Fruit fly (Drosophila melanogaster) whole organism, embryonic: ENCODE measurements around the gene Hgsnat.

ENCODE experiments used
- Atf3 ChIP-seq: fragments of 200-800 bp; sonication (Bioruptor generic); optimal IDR thresholded peaks from 3 replicates; lab custom pipeline; 2016; ENCODE audit warnings: missing biosample characterization, missing genetic modification characterization
- Blimp-1 ChIP-seq: fragments of 200-800 bp; sonication (Bioruptor generic); optimal IDR thresholded peaks from 3 replicates; lab custom pipeline; 2018; ENCODE audit warnings: missing biosample characterization, missing genetic modification characterization, mild to moderate bottlenecking, moderate library complexity, missing genetic modification reagents
- CG10209 ChIP-seq: fragments of 200-800 bp; sonication (Bioruptor generic); optimal IDR thresholded peaks from 3 replicates; lab custom pipeline; 2017; ENCODE audit warnings: missing biosample characterization, mild to moderate bottlenecking, missing genetic modification characterization, missing genetic modification reagents
- CG12769 ChIP-seq: fragments of 200-800 bp; sonication (Bioruptor generic); optimal IDR thresholded peaks from 2 replicates; lab custom pipeline; 2019; ENCODE audit warnings: missing biosample characterization, mild to moderate bottlenecking, missing genetic modification characterization, moderate library complexity
- CG15479 ChIP-seq: fragments of 200-800 bp; sonication (Bioruptor generic); optimal IDR thresholded peaks from 3 replicates; lab custom pipeline; 2019; ENCODE audit warnings: missing biosample characterization, mild to moderate bottlenecking, missing genetic modification characterization, moderate library complexity
- CG15696 ChIP-seq: fragments of 200-800 bp; sonication (Bioruptor generic); optimal IDR thresholded peaks from 2 replicates; lab custom pipeline; 2019; ENCODE audit warnings: missing biosample characterization, mild to moderate bottlenecking, missing genetic modification characterization, moderate library complexity
- CG1792 ChIP-seq: fragments of 200-800 bp; sonication (Bioruptor generic); optimal IDR thresholded peaks from 2 replicates; lab custom pipeline; 2016; ENCODE audit warnings: missing biosample characterization, missing genetic modification characterization
- CG32767 ChIP-seq: fragments of 200-800 bp; sonication (Bioruptor generic); IDR thresholded peaks from 2 replicates; pipeline ENCODE4 v1.3.6; 2022; ENCODE audit warnings: missing biosample characterization, missing genetic modification characterization
- CG34376 ChIP-seq: fragments of 200-800 bp; sonication (Bioruptor generic); optimal IDR thresholded peaks from 2 replicates; lab custom pipeline; 2018; ENCODE audit warnings: missing biosample characterization, mild to moderate bottlenecking, missing genetic modification characterization
- CG6254 ChIP-seq: fragments of 200-800 bp; sonication (Bioruptor generic); optimal IDR thresholded peaks from 3 replicates; lab custom pipeline; 2017; ENCODE audit warnings: mild to moderate bottlenecking, missing biosample characterization, missing genetic modification reagents, missing genetic modification characterization
- CG6854 ChIP-seq: fragments of 200-800 bp; sonication (Bioruptor generic); optimal IDR thresholded peaks from 3 replicates; lab custom pipeline; 2017; ENCODE audit warnings: missing biosample characterization, mild to moderate bottlenecking, missing genetic modification characterization
- CG7271 ChIP-seq: fragments of 200-800 bp; sonication (Bioruptor generic); optimal IDR thresholded peaks from 2 replicates; lab custom pipeline; 2018; ENCODE audit warnings: missing biosample characterization, mild to moderate bottlenecking, missing genetic modification characterization, moderate library complexity
- CG9797 ChIP-seq: fragments of 200-800 bp; sonication (Bioruptor generic); optimal IDR thresholded peaks from 3 replicates; lab custom pipeline; 2018; ENCODE audit warnings: missing biosample characterization, mild to moderate bottlenecking, missing genetic modification characterization
- CG9876 ChIP-seq: fragments of 200-800 bp; sonication (Bioruptor generic); optimal IDR thresholded peaks from 2 replicates; lab custom pipeline; 2016; ENCODE audit warnings: missing biosample characterization, missing genetic modification characterization
- CG9932 ChIP-seq: fragments of 200-800 bp; sonication (Bioruptor generic); IDR thresholded peaks from 2 replicates; pipeline ENCODE4 v1.3.6; 2022; ENCODE audit warnings: missing biosample characterization, missing genetic modification characterization
- CrebB ChIP-seq: fragments of 200-800 bp; sonication (Bioruptor generic); optimal IDR thresholded peaks from 3 replicates; lab custom pipeline; 2018; ENCODE audit warnings: missing biosample characterization, mild to moderate bottlenecking, missing genetic modification characterization
- HLH4C ChIP-seq: fragments of 200-800 bp; sonication (Bioruptor generic); IDR thresholded peaks from 3 replicates; pipeline ENCODE4 v1.3.6; 2022; ENCODE audit warnings: missing biosample characterization, missing genetic modification characterization; ENCODE audit not compliant: partially characterized antibody
- HLH54F ChIP-seq: fragments of 200-800 bp; sonication (Bioruptor generic); optimal IDR thresholded peaks from 3 replicates; lab custom pipeline; 2016; ENCODE audit warnings: missing biosample characterization, missing genetic modification characterization
- Hmx ChIP-seq: fragments of 200-800 bp; sonication (Bioruptor generic); optimal IDR thresholded peaks from 2 replicates; lab custom pipeline; 2016; ENCODE audit warnings: missing biosample characterization, missing genetic modification characterization
- MESR4 ChIP-seq: fragments of 200-800 bp; sonication (Bioruptor generic); optimal IDR thresholded peaks from 2 replicates; lab custom pipeline; 2018; ENCODE audit warnings: missing biosample characterization, mild to moderate bottlenecking, missing genetic modification characterization, moderate library complexity
- MTF-1 ChIP-seq: fragments of 200-800 bp; sonication (Bioruptor generic); optimal IDR thresholded peaks from 2 replicates; lab custom pipeline; 2018; ENCODE audit warnings: missing biosample characterization, mild to moderate bottlenecking, missing genetic modification characterization, borderline replicate concordance
- Sry-δ ChIP-seq: fragments of 200-800 bp; sonication (Bioruptor generic); optimal IDR thresholded peaks from 2 replicates; lab custom pipeline; 2016; ENCODE audit warnings: missing biosample characterization, missing genetic modification characterization
- Vsx1 ChIP-seq: fragments of 200-800 bp; sonication (Bioruptor generic); optimal IDR thresholded peaks from 2 replicates; lab custom pipeline; 2017; ENCODE audit warnings: missing biosample characterization, mild to moderate bottlenecking, missing genetic modification characterization, missing genetic modification reagents
- Xbp1 ChIP-seq: fragments of 200-800 bp; sonication (Bioruptor generic); optimal IDR thresholded peaks from 3 replicates; lab custom pipeline; 2016; ENCODE audit warnings: missing biosample characterization, mild to moderate bottlenecking, missing genetic modification characterization
- al ChIP-seq: fragments of 200-800 bp; sonication (Bioruptor generic); IDR thresholded peaks from 2 replicates; pipeline ENCODE4 v1.3.6; 2022; ENCODE audit warnings: missing biosample characterization, missing genetic modification characterization
- ato ChIP-seq: fragments of 200-800 bp; sonication (Bioruptor generic); IDR thresholded peaks from 2 replicates; pipeline ENCODE4 v1.3.6; 2022; ENCODE audit warnings: missing biosample characterization, missing genetic modification characterization; ENCODE audit not compliant: partially characterized antibody
- cg ChIP-seq: fragments of 200-800 bp; sonication (Bioruptor generic); optimal IDR thresholded peaks from 3 replicates; lab custom pipeline; 2019; ENCODE audit warnings: missing biosample characterization, mild to moderate bottlenecking, missing genetic modification characterization, moderate library complexity
- chif ChIP-seq, 2 experiments: fragments of 200-800 bp; sonication (Bioruptor generic); optimal IDR thresholded peaks; 3 replicates each; lab custom pipeline; 2016; ENCODE audit warnings: missing biosample characterization in 2 of 2, missing genetic modification characterization in 2 of 2
- chinmo ChIP-seq: fragments of 200-800 bp; sonication (Bioruptor generic); IDR thresholded peaks from 4 replicates; pipeline ENCODE4 v1.3.6; 2022; ENCODE audit warnings: missing biosample characterization, missing genetic modification characterization; ENCODE audit not compliant: partially characterized antibody
- crp ChIP-seq, 2 experiments: fragments of 200-800 bp; sonication (Bioruptor generic); optimal IDR thresholded peaks; 2 replicates in 1 of 2; 3 replicates in 1 of 2; lab custom pipeline; 2017; ENCODE audit warnings: missing biosample characterization in 2 of 2, missing genetic modification characterization in 2 of 2, mild to moderate bottlenecking in 1 of 2, moderate library complexity in 1 of 2
- dimm ChIP-seq: fragments of 200-800 bp; sonication (Bioruptor generic); IDR thresholded peaks from 2 replicates; pipeline ENCODE4 v1.3.6; 2022; ENCODE audit warnings: missing biosample characterization, missing genetic modification characterization
- grau ChIP-seq: fragments of 200-800 bp; optimal IDR thresholded peaks from 3 replicates; lab custom pipeline; 2019; ENCODE audit warnings: missing biosample characterization, mild to moderate bottlenecking, missing genetic modification characterization, moderate library complexity
- grn ChIP-seq: fragments of 200-800 bp; sonication (Bioruptor generic); optimal IDR thresholded peaks from 3 replicates; lab custom pipeline; 2017; ENCODE audit warnings: missing biosample characterization, missing genetic modification characterization
- lab ChIP-seq: fragments of 200-800 bp; sonication (Bioruptor generic); optimal IDR thresholded peaks from 3 replicates; lab custom pipeline; 2017; ENCODE audit warnings: missing biosample characterization, missing genetic modification characterization, mild to moderate bottlenecking, moderate library complexity, missing genetic modification reagents
- lilli ChIP-seq: fragments of 200-800 bp; sonication (Bioruptor generic); optimal IDR thresholded peaks from 3 replicates; lab custom pipeline; 2016; ENCODE audit warnings: missing biosample characterization, missing genetic modification characterization
- lola ChIP-seq, 3 experiments: fragments of >200 bp in 2 of 3; fragments of 200-800 bp in 1 of 3; sonication (Bioruptor generic) in 1 of 3; optimal IDR thresholded peaks; 2 replicates each; lab custom pipeline; 2017 to 2019; ENCODE audit warnings: missing biosample characterization in 3 of 3, missing genetic modification characterization in 3 of 3, mild to moderate bottlenecking in 1 of 3, moderate library complexity in 1 of 3
- nerfin-2 ChIP-seq: fragments of 200-800 bp; sonication (Bioruptor generic); IDR thresholded peaks from 2 replicates; pipeline ENCODE4 v1.3.6; 2022; ENCODE audit warnings: missing biosample characterization, missing genetic modification characterization; ENCODE audit not compliant: partially characterized antibody
- pan ChIP-seq, 4 experiments: fragments of >200 bp in 3 of 4; fragments of 200-800 bp in 1 of 4; sonication (Bioruptor generic) in 1 of 4; optimal IDR thresholded peaks in 3 of 4; IDR thresholded peaks in 1 of 4; 2 replicates each; pipeline versions ENCODE4 v1.3.6 to Lab custom; 2017 to 2022; ENCODE audit warnings: missing biosample characterization in 2 of 4, missing genetic modification characterization in 2 of 4, mixed read lengths in 1 of 4
- peb ChIP-seq: fragments of 200-800 bp; sonication (Bioruptor generic); IDR thresholded peaks from 2 replicates; pipeline ENCODE4 v1.3.6; 2022; ENCODE audit warnings: missing biosample characterization, missing genetic modification characterization
- pita ChIP-seq: fragments of 200-800 bp; sonication (Bioruptor generic); optimal IDR thresholded peaks from 2 replicates; lab custom pipeline; 2017; ENCODE audit warnings: missing biosample characterization, mild to moderate bottlenecking, missing genetic modification characterization
- pum ChIP-seq: fragments of 200-800 bp; sonication (Bioruptor generic); optimal IDR thresholded peaks from 2 replicates; lab custom pipeline; 2016; ENCODE audit warnings: missing biosample characterization, missing genetic modification characterization
- schlank ChIP-seq: fragments of 200-800 bp; sonication (Bioruptor generic); optimal IDR thresholded peaks from 2 replicates; lab custom pipeline; 2018; ENCODE audit warnings: missing biosample characterization, mild to moderate bottlenecking, missing genetic modification characterization
- so ChIP-seq: fragments of 200-800 bp; sonication (Bioruptor generic); IDR thresholded peaks from 3 replicates; pipeline ENCODE4 v1.3.6; 2022; ENCODE audit warnings: missing biosample characterization, missing genetic modification characterization
- stc ChIP-seq: fragments of 200-800 bp; sonication (Bioruptor generic); IDR thresholded peaks from 2 replicates; pipeline ENCODE4 v1.3.6; 2022; ENCODE audit warnings: missing biosample characterization, missing genetic modification characterization
- tgo ChIP-seq: fragments of 200-800 bp; sonication (Bioruptor generic); IDR thresholded peaks from 3 replicates; pipeline ENCODE4 v1.3.6; 2022; ENCODE audit warnings: missing biosample characterization, missing genetic modification characterization
- tna ChIP-seq: fragments of 200-800 bp; sonication (Bioruptor generic); IDR thresholded peaks from 2 replicates; pipeline ENCODE4 v1.3.6; 2022; ENCODE audit warnings: missing biosample characterization, missing genetic modification characterization; ENCODE audit not compliant: partially characterized antibody
- yki ChIP-seq: fragments of >200 bp; optimal IDR thresholded peaks from 3 replicates; lab custom pipeline; 2018

Gene Hgsnat

DNA sequence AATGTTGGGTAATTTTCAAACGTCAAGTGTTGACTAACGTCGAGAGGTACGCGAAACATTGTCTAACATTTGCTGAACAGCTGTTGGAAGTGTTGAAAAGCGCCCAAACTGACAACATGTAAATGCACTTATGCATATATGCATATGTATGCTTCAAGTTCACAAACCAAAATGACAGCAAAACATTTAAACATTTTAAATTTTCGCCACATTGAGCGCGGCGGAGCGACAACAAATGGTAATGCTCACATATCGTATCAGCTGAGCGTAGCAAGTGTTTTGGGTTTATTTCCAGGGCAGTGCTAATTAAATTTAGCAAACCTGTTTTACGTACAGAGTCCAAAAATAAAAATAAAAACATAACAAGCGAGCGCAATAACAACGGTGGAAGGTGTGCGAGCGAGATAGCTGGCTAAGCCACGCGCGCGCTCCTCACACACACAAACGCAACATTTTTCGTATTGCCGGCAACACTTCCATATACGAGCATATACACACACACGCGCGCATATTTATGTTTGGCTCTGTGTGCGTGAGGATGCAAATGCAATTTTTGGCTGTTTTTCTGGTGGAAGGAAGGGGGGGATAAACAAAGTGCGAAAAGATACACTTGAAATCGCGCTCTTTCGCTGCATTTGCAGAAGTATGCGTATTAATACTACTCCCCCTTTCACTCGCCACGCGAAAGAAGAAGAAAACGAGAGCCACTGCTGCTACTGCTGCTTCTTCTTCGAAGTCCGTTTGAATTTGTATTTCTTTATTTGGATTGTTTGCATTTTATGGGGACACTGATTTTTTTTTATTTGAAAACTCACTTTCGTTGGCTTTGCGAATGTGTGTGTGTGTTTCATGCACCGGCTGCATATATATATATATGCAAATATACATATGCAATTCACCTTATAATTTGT is 11.8 kb downstream of the Hgsnat start (continued):
- TF ChIP-seq peb (GFP tag; lab: Robert Waterston, UW) (no peak), CG7271 (tag; lab: Kevin White, UChicago) (no peak), lola (GFP tag; optimal IDR thresholded peaks at IDR 0.05; lab: Kevin White, UChicago) (no peak), CG1792 (no peak), CG15696 (tag; lab: Kevin White, UChicago) (no peak), Atf3 (GFP tag; lab: Kevin White, UChicago) (no peak), CG6854 (no peak), pita (GFP tag; lab: Kevin White, UChicago) (no peak), CG34376 (GFP tag; lab: Kevin White, UChicago) (peak; percentile 17), Sry-δ (GFP tag; lab: Kevin White, UChicago) (peak; percentile 25), Xbp1 (GFP tag; lab: Kevin White, UChicago) (peak; percentile 56), schlank (no peak), MESR4 (GFP tag; lab: Kevin White, UChicago) (peak; percentile 22), CG9797 (GFP tag; lab: Kevin White, UChicago) (no peak), stc (GFP tag; lab: Robert Waterston, UW) (no peak), grn (no peak), CG9932 (GFP tag; lab: Robert Waterston, UW) (no peak), CG9876 (GFP tag; lab: Kevin White, UChicago) (no peak), HLH4C (GFP tag; lab: Robert Waterston, UW) (no peak), Blimp-1 (GFP tag; lab: Kevin White, UChicago) (peak; percentile 11), Hmx (GFP tag; lab: Kevin White, UChicago) (no peak), dimm (GFP tag; lab: Robert Waterston, UW) (no peak), CG12769 (tag; lab: Kevin White, UChicago) (no peak), Vsx1 (GFP tag; lab: Kevin White, UChicago) (peak; percentile 52), so (GFP tag; lab: Robert Waterston, UW) (no peak), al (GFP tag; lab: Robert Waterston, UW) (no peak), pum (GFP tag; lab: Kevin White, UChicago) (no peak), tna (GFP tag; lab: Robert Waterston, UW) (no peak), lab (GFP tag; lab: Kevin White, UChicago) (peak; percentile 63), pan (optimal IDR thresholded peaks at IDR 0.05; lab: Kevin White, UChicago) (no peak), pan (GFP tag; optimal IDR thresholded peaks at IDR 0.05 in 1 of 2, IDR thresholded peaks at IDR 0.05 in 1 of 2) (no peak), chif (GFP tag; optimal IDR thresholded peaks at IDR 0.05; lab: Kevin White, UChicago) (peak; percentile 12 to 61), nerfin-2 (no peak), CG32767 (GFP tag; lab: Robert Waterston, UW) (no peak), CrebB (no peak), tgo (GFP tag; lab: Robert Waterston, UW) (no peak), ato (GFP tag; lab: Robert Waterston, UW) (no peak), CG10209 (GFP tag; lab: Kevin White, UChicago) (peak; percentile 36), MTF-1 (GFP tag; lab: Kevin White, UChicago) (no peak), CG15479 (GFP tag; lab: Kevin White, UChicago) (peak; percentile 42), HLH54F (GFP tag; lab: Kevin White, UChicago) (peak; percentile 42), crp (GFP tag; optimal IDR thresholded peaks at IDR 0.05; lab: Kevin White, UChicago) (peak; percentile 47 to 87), CG6254 (GFP tag; lab: Kevin White, UChicago) (peak; percentile 8), chinmo (GFP tag; lab: Robert Waterston, UW) (no peak), yki (lab: Kevin White, UChicago) (no peak), cg (GFP tag; lab: Kevin White, UChicago) (peak; percentile 93), lilli (peak; percentile 41), grau (tag; lab: Kevin White, UChicago) (no peak)
